Fruit fly (Drosophila melanogaster) whole organism, embryonic: ENCODE results near the gene HP5.

ENCODE experiments used
- BtbVII ChIP-seq: fragments of 200-800 bp; sonication (Bioruptor generic); optimal IDR thresholded peaks from 3 replicates; lab custom pipeline; 2017; ENCODE audit warnings: missing biosample characterization, mild to moderate bottlenecking, missing genetic modification characterization
- CG10462 ChIP-seq: fragments of 200-800 bp; sonication (Bioruptor generic); optimal IDR thresholded peaks from 2 replicates; lab custom pipeline; 2016; ENCODE audit warnings: missing biosample characterization, missing genetic modification characterization
- CG10654 ChIP-seq: fragments of 200-800 bp; sonication (Bioruptor generic); optimal IDR thresholded peaks from 2 replicates; lab custom pipeline; 2016; ENCODE audit warnings: missing biosample characterization, missing genetic modification characterization
- CG11723 ChIP-seq: fragments of 200-800 bp; sonication (Bioruptor generic); optimal IDR thresholded peaks from 2 replicates; lab custom pipeline; 2017; ENCODE audit warnings: missing biosample characterization, mild to moderate bottlenecking, missing genetic modification characterization
- CG12155 ChIP-seq: fragments of 200-800 bp; sonication (Bioruptor generic); optimal IDR thresholded peaks from 3 replicates; lab custom pipeline; 2016; ENCODE audit warnings: missing biosample characterization, missing genetic modification characterization
- CG12236 ChIP-seq: fragments of 200-800 bp; sonication (Bioruptor generic); optimal IDR thresholded peaks from 2 replicates; lab custom pipeline; 2016; ENCODE audit warnings: missing biosample characterization, missing genetic modification characterization
- CG1233 ChIP-seq: fragments of 200-800 bp; sonication (Bioruptor generic); optimal IDR thresholded peaks from 4 replicates; lab custom pipeline; 2018; ENCODE audit warnings: missing biosample characterization, mild to moderate bottlenecking, missing genetic modification characterization
- CG14860 ChIP-seq: fragments of 200-800 bp; sonication (Bioruptor generic); IDR thresholded peaks from 3 replicates; pipeline ENCODE4 v1.3.6; 2022; ENCODE audit warnings: missing biosample characterization, missing genetic modification characterization; ENCODE audit not compliant: partially characterized antibody
- CG18599 ChIP-seq: fragments of 200-800 bp; sonication (Bioruptor generic); optimal IDR thresholded peaks from 3 replicates; lab custom pipeline; 2017; ENCODE audit warnings: missing biosample characterization, missing genetic modification characterization, mild to moderate bottlenecking, moderate library complexity, missing genetic modification reagents
- CG18619 ChIP-seq: fragments of 200-800 bp; sonication (Bioruptor generic); optimal IDR thresholded peaks from 3 replicates; lab custom pipeline; 2017; ENCODE audit warnings: missing biosample characterization, mild to moderate bottlenecking, missing genetic modification characterization
- CG18764 ChIP-seq: fragments of 200-800 bp; sonication (Bioruptor generic); optimal IDR thresholded peaks from 3 replicates; lab custom pipeline; 2016; ENCODE audit warnings: missing biosample characterization, missing genetic modification characterization
- CG2889 ChIP-seq: fragments of 200-800 bp; sonication (Bioruptor generic); IDR thresholded peaks from 3 replicates; pipeline ENCODE4 v1.3.6; 2022; ENCODE audit warnings: missing biosample characterization, missing genetic modification characterization
- CG30431 ChIP-seq: fragments of 200-800 bp; sonication (Bioruptor generic); optimal IDR thresholded peaks from 2 replicates; lab custom pipeline; 2017; ENCODE audit warnings: missing biosample characterization, missing genetic modification characterization
- CG32532 ChIP-seq: fragments of 200-800 bp; sonication (Bioruptor generic); IDR thresholded peaks from 2 replicates; pipeline ENCODE4 v1.3.6; 2022; ENCODE audit warnings: missing biosample characterization, missing genetic modification characterization
- CG3281 ChIP-seq: fragments of 200-800 bp; sonication (Bioruptor generic); optimal IDR thresholded peaks from 3 replicates; lab custom pipeline; 2017; ENCODE audit warnings: missing biosample characterization, mild to moderate bottlenecking, missing genetic modification characterization
- CG3995 ChIP-seq: fragments of 200-800 bp; sonication (Bioruptor generic); optimal IDR thresholded peaks from 3 replicates; lab custom pipeline; 2016; ENCODE audit warnings: missing biosample characterization, missing genetic modification characterization
- CG6175 ChIP-seq: fragments of 200-800 bp; sonication (Bioruptor generic); IDR thresholded peaks from 3 replicates; pipeline ENCODE4 v1.3.6; 2022; ENCODE audit warnings: missing biosample characterization, missing genetic modification characterization
- CG6254 ChIP-seq: fragments of 200-800 bp; sonication (Bioruptor generic); optimal IDR thresholded peaks from 3 replicates; lab custom pipeline; 2017; ENCODE audit warnings: mild to moderate bottlenecking, missing biosample characterization, missing genetic modification reagents, missing genetic modification characterization
- CHES-1-like ChIP-seq: fragments of 200-800 bp; sonication (Bioruptor generic); optimal IDR thresholded peaks from 2 replicates; lab custom pipeline; 2016; ENCODE audit warnings: missing biosample characterization, missing genetic modification characterization
- Gug ChIP-seq: fragments of 200-800 bp; sonication (Bioruptor generic); IDR thresholded peaks from 4 replicates; pipeline ENCODE4 v1.3.6; 2022; ENCODE audit warnings: missing biosample characterization, missing genetic modification characterization
- H2.0 ChIP-seq: fragments of 200-800 bp; sonication (Bioruptor generic); IDR thresholded peaks from 2 replicates; pipeline ENCODE4 v1.3.6; 2022; ENCODE audit warnings: missing biosample characterization, missing genetic modification characterization
- Hey ChIP-seq: fragments of 200-800 bp; sonication (Bioruptor generic); optimal IDR thresholded peaks from 3 replicates; lab custom pipeline; 2018; ENCODE audit warnings: missing biosample characterization, mild to moderate bottlenecking, missing genetic modification characterization
- Hr39 ChIP-seq: fragments of >200 bp; optimal IDR thresholded peaks from 2 replicates; lab custom pipeline; 2017
- MBD-R2 ChIP-seq: fragments of 200-800 bp; sonication (Bioruptor generic); IDR thresholded peaks from 2 replicates; pipeline ENCODE4 v1.3.6; 2022; ENCODE audit warnings: missing biosample characterization, missing genetic modification characterization
- Max ChIP-seq: fragments of 200-800 bp; sonication (Bioruptor generic); optimal IDR thresholded peaks from 2 replicates; lab custom pipeline; 2016; ENCODE audit warnings: missing biosample characterization, mild to moderate bottlenecking, missing genetic modification characterization
- NFAT ChIP-seq: fragments of 200-800 bp; sonication (Bioruptor generic); IDR thresholded peaks from 2 replicates; pipeline ENCODE4 v1.3.6; 2022; ENCODE audit warnings: missing biosample characterization, missing genetic modification characterization
- NfI ChIP-seq: fragments of 200-800 bp; sonication (Bioruptor generic); optimal IDR thresholded peaks from 3 replicates; lab custom pipeline; 2018; ENCODE audit warnings: missing biosample characterization, mild to moderate bottlenecking, missing genetic modification characterization, moderate library complexity
- Scr ChIP-seq: fragments of 200-800 bp; sonication (Bioruptor generic); IDR thresholded peaks from 2 replicates; pipeline ENCODE4 v1.3.6; 2022; ENCODE audit warnings: missing biosample characterization, missing genetic modification characterization; ENCODE audit not compliant: partially characterized antibody
- Sin3A ChIP-seq: fragments of >200 bp; optimal IDR thresholded peaks from 2 replicates; lab custom pipeline; 2018
- Stat92E ChIP-seq, 3 experiments: fragments of >200 bp in 2 of 3; fragments of 200-800 bp in 1 of 3; sonication (Bioruptor generic) in 1 of 3; optimal IDR thresholded peaks; 2 replicates each; lab custom pipeline; 2017 to 2019; ENCODE audit warnings: missing biosample characterization in 3 of 3, missing genetic modification characterization in 3 of 3, mild to moderate bottlenecking in 1 of 3, moderate library complexity in 1 of 3
- YL-1 ChIP-seq: fragments of 200-800 bp; sonication (Bioruptor generic); optimal IDR thresholded peaks from 3 replicates; lab custom pipeline; 2017; ENCODE audit warnings: missing biosample characterization, mild to moderate bottlenecking, missing genetic modification characterization
- cg ChIP-seq: fragments of 200-800 bp; sonication (Bioruptor generic); optimal IDR thresholded peaks from 3 replicates; lab custom pipeline; 2019; ENCODE audit warnings: missing biosample characterization, mild to moderate bottlenecking, missing genetic modification characterization, moderate library complexity
- crc ChIP-seq: fragments of 200-800 bp; sonication (Bioruptor generic); optimal IDR thresholded peaks from 2 replicates; lab custom pipeline; 2016; ENCODE audit warnings: missing biosample characterization, missing genetic modification characterization
- da ChIP-seq: fragments of 200-800 bp; sonication (Bioruptor generic); optimal IDR thresholded peaks from 2 replicates; lab custom pipeline; 2016; ENCODE audit warnings: missing biosample characterization, missing genetic modification characterization
- disco-r ChIP-seq: fragments of 200-800 bp; sonication (Bioruptor generic); optimal IDR thresholded peaks from 2 replicates; lab custom pipeline; 2016; ENCODE audit warnings: missing biosample characterization, missing genetic modification characterization
- dpn ChIP-seq, 2 experiments: fragments of 200-800 bp; sonication (Bioruptor generic); optimal IDR thresholded peaks; 3 replicates each; lab custom pipeline; 2016; ENCODE audit warnings: missing biosample characterization in 2 of 2, missing genetic modification characterization in 2 of 2
- eve ChIP-seq, 2 experiments: fragments of >200 bp; optimal IDR thresholded peaks; 2 replicates each; lab custom pipeline; 2017; ENCODE audit warnings: missing biosample characterization in 2 of 2, missing genetic modification characterization in 2 of 2
- fd64A ChIP-seq: fragments of 200-800 bp; sonication (Bioruptor generic); optimal IDR thresholded peaks from 3 replicates; lab custom pipeline; 2018; ENCODE audit warnings: missing biosample characterization, mild to moderate bottlenecking, missing genetic modification characterization
- fu2 ChIP-seq: fragments of 200-800 bp; sonication (Bioruptor generic); optimal IDR thresholded peaks from 2 replicates; lab custom pipeline; 2016; ENCODE audit warnings: missing biosample characterization, missing genetic modification characterization
- gce ChIP-seq: fragments of 200-800 bp; sonication (Bioruptor generic); IDR thresholded peaks from 3 replicates; pipeline ENCODE4 v1.3.6; 2022; ENCODE audit warnings: missing biosample characterization, missing genetic modification characterization
- h ChIP-seq: fragments of >200 bp; optimal IDR thresholded peaks from 2 replicates; lab custom pipeline; 2017
- hbn ChIP-seq: fragments of 200-800 bp; sonication (Bioruptor generic); IDR thresholded peaks from 2 replicates; pipeline ENCODE4 v1.3.6; 2022; ENCODE audit warnings: missing biosample characterization, missing genetic modification characterization; ENCODE audit not compliant: partially characterized antibody
- insv ChIP-seq, 2 experiments: fragments of 200-800 bp; sonication (Bioruptor generic); optimal IDR thresholded peaks; 3 replicates each; lab custom pipeline; 2016 to 2018; ENCODE audit warnings: missing biosample characterization in 2 of 2, missing genetic modification characterization in 2 of 2
- ken ChIP-seq: fragments of 200-800 bp; sonication (Bioruptor generic); IDR thresholded peaks from 3 replicates; pipeline ENCODE4 v1.3.6; 2022; ENCODE audit warnings: missing biosample characterization, missing genetic modification characterization
- lilli ChIP-seq: fragments of 200-800 bp; sonication (Bioruptor generic); optimal IDR thresholded peaks from 3 replicates; lab custom pipeline; 2016; ENCODE audit warnings: missing biosample characterization, missing genetic modification characterization
- pb ChIP-seq: fragments of 200-800 bp; sonication (Bioruptor generic); optimal IDR thresholded peaks from 3 replicates; lab custom pipeline; 2016; ENCODE audit warnings: missing biosample characterization, missing genetic modification characterization
- rib ChIP-seq: fragments of 200-800 bp; sonication (Bioruptor generic); IDR thresholded peaks from 2 replicates; pipeline ENCODE4 v1.3.6; 2022; ENCODE audit warnings: missing biosample characterization, missing genetic modification characterization
- run ChIP-seq: fragments of 200-800 bp; sonication (Bioruptor generic); optimal IDR thresholded peaks from 3 replicates; lab custom pipeline; 2018; ENCODE audit warnings: missing biosample characterization, mild to moderate bottlenecking, missing genetic modification characterization
- schlank ChIP-seq: fragments of 200-800 bp; sonication (Bioruptor generic); optimal IDR thresholded peaks from 2 replicates; lab custom pipeline; 2018; ENCODE audit warnings: missing biosample characterization, mild to moderate bottlenecking, missing genetic modification characterization
- sima ChIP-seq: fragments of 200-800 bp; sonication (Bioruptor generic); optimal IDR thresholded peaks from 2 replicates; lab custom pipeline; 2016; ENCODE audit warnings: missing biosample characterization, missing genetic modification characterization
- twi ChIP-seq: fragments of 200-800 bp; optimal IDR thresholded peaks from 2 replicates; lab custom pipeline; 2019; ENCODE audit warnings: missing biosample characterization, mild to moderate bottlenecking, missing genetic modification characterization, moderate library complexity
- usp ChIP-seq: fragments of >200 bp; optimal IDR thresholded peaks from 2 replicates; lab custom pipeline; 2017; ENCODE audit warnings: missing biosample characterization, missing genetic modification characterization

Gene HP5

dm6 chrX:11452846-11453391, 1.7 kb upstream of the HP5 start (continued):
- TF ChIP-seq CG3281 (GFP tag; lab: Kevin White, UChicago) (peak; percentile 63), Scr (GFP tag; lab: Robert Waterston, UW) (no peak), CG18599 (peak; percentile 93), CG6175 (GFP tag; lab: Robert Waterston, UW) (0 out of 3 replicates have a peak, but pooled peaks have one; percentile 24), CG10462 (GFP tag; lab: Kevin White, UChicago) (no peak), cg (GFP tag; lab: Kevin White, UChicago) (no peak), eve (GFP tag; optimal IDR thresholded peaks at IDR 0.05; lab: Kevin White, UChicago) (no peak), BtbVII (GFP tag; lab: Kevin White, UChicago) (peak; percentile 64), dpn (GFP tag; optimal IDR thresholded peaks at IDR 0.05; lab: Kevin White, UChicago) (peak; percentile 74 to 79), run (tag; lab: Kevin White, UChicago) (peak; percentile 30), CG3995 (GFP tag; lab: Kevin White, UChicago) (no peak), lilli (peak; percentile 88), fu2 (GFP tag; lab: Kevin White, UChicago) (peak; percentile 36), CG12236 (GFP tag; lab: Kevin White, UChicago) (peak; percentile 30), schlank (peak; percentile 59), Hey (no peak), disco-r (GFP tag; lab: Kevin White, UChicago) (peak; percentile 62), CHES-1-like (GFP tag; lab: Kevin White, UChicago) (peak; percentile 53), gce (peak; percentile 85), fd64A (GFP tag; lab: Kevin White, UChicago) (peak; percentile 50), Gug (GFP tag; lab: Robert Waterston, UW) (peak; percentile 80), da (GFP tag; lab: Kevin White, UChicago) (no peak), CG12155 (peak; percentile 70), CG18619 (GFP tag; lab: Kevin White, UChicago) (peak; percentile 58), ken (GFP tag; lab: Robert Waterston, UW) (peak; percentile 89), hbn (GFP tag; lab: Robert Waterston, UW) (no peak), CG30431 (GFP tag; lab: Kevin White, UChicago) (peak; percentile 66), MBD-R2 (peak; percentile 63), crc (GFP tag; lab: Kevin White, UChicago) (peak; percentile 50), Stat92E (GFP tag; optimal IDR thresholded peaks at IDR 0.05; lab: Kevin White, UChicago) (no peak), h (lab: Kevin White, UChicago) (no peak), CG6254 (GFP tag; lab: Kevin White, UChicago) (peak; percentile 55), insv (GFP tag; optimal IDR thresholded peaks at IDR 0.05; lab: Kevin White, UChicago) (peak in 1 of 2 experiments; percentile 87), twi (tag; lab: Kevin White, UChicago) (no peak), Max (GFP tag; lab: Kevin White, UChicago) (no peak), sima (GFP tag; lab: Kevin White, UChicago) (peak; percentile 43), CG18764 (GFP tag; lab: Kevin White, UChicago) (peak; percentile 43), YL-1 (GFP tag; lab: Kevin White, UChicago) (no peak), pb (peak; percentile 75), NFAT (GFP tag; lab: Robert Waterston, UW) (peak; percentile 73), Sin3A (lab: Kevin White, UChicago) (no peak), CG1233 (GFP tag; lab: Kevin White, UChicago) (peak; percentile 77), CG2889 (GFP tag; lab: Robert Waterston, UW) (peak; percentile 73; the same call in 2 of the 3 replicates), CG10654 (peak; percentile 59), NfI (GFP tag; lab: Kevin White, UChicago) (peak; percentile 67), Hr39 (lab: Kevin White, UChicago) (no peak), usp (GFP tag; lab: Kevin White, UChicago) (no peak), CG32532 (GFP tag; lab: Robert Waterston, UW) (peak; percentile 81), H2.0 (peak; percentile 87), rib (GFP tag; lab: Robert Waterston, UW) (peak; percentile 71), CG14860 (GFP tag; lab: Robert Waterston, UW) (no peak), CG11723 (peak; percentile 63)
